Fruit fly (Drosophila melanogaster) whole organism, wandering third instar larva: ENCODE results near the gene CG2211.

Source experiments
- Abd-B ChIP-seq: fragments of >200 bp; optimal IDR thresholded peaks from 2 replicates; lab custom pipeline; 2017; ENCODE audit warnings: missing biosample characterization, missing genetic modification characterization
- CG32264 ChIP-seq: fragments of 200-800 bp; sonication (Bioruptor generic); optimal IDR thresholded peaks from 2 replicates; lab custom pipeline; 2016; ENCODE audit warnings: missing biosample characterization, missing genetic modification characterization
- CG9705 ChIP-seq: fragments of 200-800 bp; sonication (Bioruptor generic); optimal IDR thresholded peaks from 2 replicates; lab custom pipeline; 2018; ENCODE audit warnings: missing biosample characterization, mild to moderate bottlenecking, missing genetic modification characterization
- CrebA ChIP-seq: fragments of 200-800 bp; sonication (Bioruptor generic); optimal IDR thresholded peaks from 2 replicates; lab custom pipeline; 2016; ENCODE audit warnings: missing biosample characterization, mild to moderate bottlenecking, missing genetic modification characterization, borderline replicate concordance
- Dfd ChIP-seq: fragments of >200 bp; optimal IDR thresholded peaks from 2 replicates; lab custom pipeline; 2017; ENCODE audit warnings: missing biosample characterization, missing genetic modification characterization
- Dif ChIP-seq: fragments of 200-275, 200-300 bp; sonication (Bioruptor generic); optimal IDR thresholded peaks from 2 replicates; lab custom pipeline; 2018; ENCODE audit warnings: missing biosample characterization, missing genetic modification characterization; ENCODE audit not compliant: partially characterized antibody
- GATAd ChIP-seq: sonication (Bioruptor generic); optimal IDR thresholded peaks from 2 replicates; lab custom pipeline; 2016; ENCODE audit warnings: missing biosample characterization, missing genetic modification characterization
- HLH106 ChIP-seq: fragments of 200-800 bp; optimal IDR thresholded peaks from 3 replicates; lab custom pipeline; 2019; ENCODE audit warnings: missing biosample characterization, mild to moderate bottlenecking, missing genetic modification characterization, moderate library complexity
- Hnf4 ChIP-seq: fragments of 200-800 bp; sonication (Bioruptor generic); optimal IDR thresholded peaks from 2 replicates; lab custom pipeline; 2016; ENCODE audit warnings: missing biosample characterization, mild to moderate bottlenecking, missing genetic modification characterization
- Hr78 ChIP-seq: fragments of >200 bp; optimal IDR thresholded peaks from 2 replicates; lab custom pipeline; 2017; ENCODE audit warnings: missing biosample characterization, missing genetic modification characterization
- Hr83 ChIP-seq: fragments of 200-300 bp; sonication (Bioruptor generic); optimal IDR thresholded peaks from 2 replicates; lab custom pipeline; 2016; ENCODE audit warnings: missing biosample characterization, mild to moderate bottlenecking, missing genetic modification characterization, moderate library complexity; ENCODE audit not compliant: poor library complexity, severe bottlenecking
- Jra ChIP-seq: sonication (Bioruptor generic); optimal IDR thresholded peaks from 2 replicates; lab custom pipeline; 2016; ENCODE audit warnings: missing biosample characterization, missing genetic modification characterization
- Mio ChIP-seq: sonication (Bioruptor generic); optimal IDR thresholded peaks from 2 replicates; lab custom pipeline; 2016; ENCODE audit warnings: missing biosample characterization, missing genetic modification characterization
- Myc ChIP-seq: fragments of >200 bp; optimal IDR thresholded peaks from 2 replicates; lab custom pipeline; 2017
- N ChIP-seq: fragments of >200 bp; optimal IDR thresholded peaks from 2 replicates; lab custom pipeline; 2018; ENCODE audit warnings: missing biosample characterization, missing external identifiers, missing genetic modification characterization
- OdsH ChIP-seq: fragments of 200-800 bp; sonication (Bioruptor generic); optimal IDR thresholded peaks from 2 replicates; lab custom pipeline; 2016; ENCODE audit warnings: missing biosample characterization, mild to moderate bottlenecking, missing genetic modification characterization
- Rel ChIP-seq, 2 experiments: fragments of 200-800 bp; sonication (Bioruptor generic) in 1 of 2; optimal IDR thresholded peaks; 2 replicates in 1 of 2; 3 replicates in 1 of 2; lab custom pipeline; 2016 to 2019; ENCODE audit warnings: mild to moderate bottlenecking in 2 of 2, missing biosample characterization in 2 of 2, missing genetic modification characterization in 2 of 2, moderate library complexity in 1 of 2
- Sp1 ChIP-seq: fragments of 200-800 bp; sonication (Bioruptor generic); optimal IDR thresholded peaks from 3 replicates; lab custom pipeline; 2019; ENCODE audit warnings: missing biosample characterization, mild to moderate bottlenecking, missing genetic modification characterization, moderate library complexity
- Vsx2 ChIP-seq: fragments of 200-300, 225-300 bp; sonication (Bioruptor generic); optimal IDR thresholded peaks from 2 replicates; lab custom pipeline; 2018; ENCODE audit warnings: missing biosample characterization, missing genetic modification characterization; ENCODE audit not compliant: partially characterized antibody
- br ChIP-seq: fragments of 200-800 bp; sonication (Bioruptor generic); optimal IDR thresholded peaks from 2 replicates; lab custom pipeline; 2016; ENCODE audit warnings: missing biosample characterization, missing genetic modification characterization
- brk ChIP-seq: fragments of 200-800 bp; sonication (Bioruptor generic); optimal IDR thresholded peaks from 2 replicates; lab custom pipeline; 2016; ENCODE audit warnings: missing biosample characterization, mild to moderate bottlenecking, missing genetic modification characterization
- dl ChIP-seq, 2 experiments: fragments of 175-275, 200-275 bp in 1 of 2; fragments of 200-275 bp in 1 of 2; sonication (Bioruptor generic); optimal IDR thresholded peaks; lab custom pipeline; 2018; ENCODE audit warnings: mild to moderate bottlenecking in 2 of 2, missing biosample characterization in 2 of 2, missing genetic modification characterization in 2 of 2, moderate library complexity in 2 of 2; ENCODE audit not compliant: partially characterized antibody in 2 of 2, insufficient read depth in 1 of 2
- dmrt93B ChIP-seq: fragments of 200-800 bp; sonication (Bioruptor generic); optimal IDR thresholded peaks from 2 replicates; lab custom pipeline; 2018; ENCODE audit warnings: missing biosample characterization, mild to moderate bottlenecking, missing genetic modification characterization
- dsf ChIP-seq: sonication (Bioruptor generic); optimal IDR thresholded peaks from 2 replicates; lab custom pipeline; 2016; ENCODE audit warnings: missing biosample characterization, missing genetic modification characterization, borderline replicate concordance
- ey ChIP-seq: fragments of 200-800 bp; sonication (Bioruptor generic); optimal IDR thresholded peaks from 2 replicates; lab custom pipeline; 2016; ENCODE audit warnings: missing biosample characterization, missing genetic modification characterization
- foxo ChIP-seq, 2 experiments: fragments of 200-800 bp; sonication (Bioruptor generic); optimal IDR thresholded peaks; 2 replicates in 1 of 2; 3 replicates in 1 of 2; lab custom pipeline; 2016 to 2017; ENCODE audit warnings: missing biosample characterization in 2 of 2, missing genetic modification characterization in 2 of 2
- fru ChIP-seq: fragments of 200-800 bp; sonication (Bioruptor generic); optimal IDR thresholded peaks from 3 replicates; lab custom pipeline; 2016; ENCODE audit warnings: missing biosample characterization, mild to moderate bottlenecking, missing genetic modification characterization
- h ChIP-seq: fragments of 200-800 bp; sonication (Bioruptor generic); optimal IDR thresholded peaks from 3 replicates; lab custom pipeline; 2016; ENCODE audit warnings: missing biosample characterization, mild to moderate bottlenecking, missing genetic modification characterization
- jim ChIP-seq: fragments of 175-275, 200-325 bp; sonication (Bioruptor generic); optimal IDR thresholded peaks from 2 replicates; lab custom pipeline; 2016; ENCODE audit warnings: missing biosample characterization, mild to moderate bottlenecking, missing genetic modification characterization
- lola ChIP-seq: fragments of >200 bp; optimal IDR thresholded peaks from 2 replicates; lab custom pipeline; 2017; ENCODE audit warnings: missing biosample characterization, missing genetic modification characterization
- pan ChIP-seq: fragments of >200 bp; optimal IDR thresholded peaks from 2 replicates; lab custom pipeline; 2017
- psq ChIP-seq: fragments of 200-800 bp; sonication (Bioruptor generic); optimal IDR thresholded peaks from 3 replicates; lab custom pipeline; 2017; ENCODE audit warnings: missing biosample characterization, mild to moderate bottlenecking, missing genetic modification characterization, moderate library complexity
- rgr ChIP-seq: fragments of 200-800 bp; sonication (Bioruptor generic); optimal IDR thresholded peaks from 3 replicates; lab custom pipeline; 2016; ENCODE audit warnings: missing biosample characterization, mild to moderate bottlenecking, missing genetic modification characterization
- sage ChIP-seq: fragments of 200-800 bp; sonication (Bioruptor generic); optimal IDR thresholded peaks from 2 replicates; lab custom pipeline; 2016; ENCODE audit warnings: missing biosample characterization, mild to moderate bottlenecking, missing genetic modification characterization
- sv ChIP-seq: fragments of 200-800 bp; sonication (Bioruptor generic); optimal IDR thresholded peaks from 3 replicates; lab custom pipeline; 2016; ENCODE audit warnings: missing biosample characterization, missing genetic modification characterization
- tai ChIP-seq: sonication (Bioruptor generic); optimal IDR thresholded peaks from 2 replicates; lab custom pipeline; 2016; ENCODE audit warnings: missing biosample characterization, missing genetic modification characterization
- usp ChIP-seq: fragments of >200 bp; optimal IDR thresholded peaks from 2 replicates; lab custom pipeline; 2017; ENCODE audit warnings: missing biosample characterization, missing genetic modification characterization
- woc ChIP-seq: sonication (Bioruptor generic); optimal IDR thresholded peaks from 2 replicates; lab custom pipeline; 2016; ENCODE audit warnings: missing biosample characterization, mild to moderate bottlenecking, missing genetic modification characterization

The CG2211 gene

dm6 chr3L:1334571-1335427 lies at the start of gene CG2211, which contains the start of gene Hmbs:
CG2211 (minus strand) TSS chr3L:1335359.
Hmbs (plus strand) TSS chr3L:1334889.
- TF ChIP-seq Hr83 (GFP tag; lab: Kevin White, UChicago) (peak; percentile 74), Vsx2 (GFP tag; lab: Kevin White, UChicago) (no peak), h (peak; percentile 94), Abd-B (no peak), Hnf4 (GFP tag; lab: Kevin White, UChicago) (no peak), Rel (GFP tag; optimal IDR thresholded peaks at IDR 0.05; lab: Kevin White, UChicago) (peak; percentile 46), Rel (tag; optimal IDR thresholded peaks at IDR 0.05; lab: Kevin White, UChicago) (peak; percentile 98), br (GFP tag; lab: Kevin White, UChicago) (peak; percentile 73), ey (GFP tag; lab: Kevin White, UChicago) (peak; percentile 87), Sp1 (GFP tag; lab: Kevin White, UChicago) (peak; percentile 76), Myc (lab: Kevin White, UChicago) (peak; percentile 7), brk (GFP tag; lab: Kevin White, UChicago) (no peak), Hr78 (GFP tag; lab: Kevin White, UChicago) (no peak), HLH106 (tag; lab: Kevin White, UChicago) (peak; percentile 86), Mio (GFP tag; lab: Kevin White, UChicago) (peak; percentile 37), tai (GFP tag; lab: Kevin White, UChicago) (no peak), pan (lab: Kevin White, UChicago) (no peak), OdsH (peak; percentile 70), rgr (GFP tag; lab: Kevin White, UChicago) (peak; percentile 86), dmrt93B (GFP tag; lab: Kevin White, UChicago) (no peak), Jra (GFP tag; lab: Kevin White, UChicago) (peak; percentile 60), CG32264 (GFP tag; lab: Kevin White, UChicago) (peak; percentile 50), Dfd (GFP tag; lab: Kevin White, UChicago) (no peak), sage (GFP tag; lab: Kevin White, UChicago) (no peak), dl (GFP tag; optimal IDR thresholded peaks at IDR 0.05; lab: Kevin White, UChicago; ENCODE audit: insufficient read depth in 1 of 2, partially characterized antibody in 2 of 2) (no peak), fru (GFP tag; lab: Kevin White, UChicago) (peak; percentile 83), woc (no peak), GATAd (no peak), jim (peak; percentile 69), lola (GFP tag; lab: Kevin White, UChicago) (no peak), usp (GFP tag; lab: Kevin White, UChicago) (no peak), psq (GFP tag; lab: Kevin White, UChicago) (peak; percentile 78), CG9705 (GFP tag; lab: Kevin White, UChicago) (peak; percentile 84), foxo (GFP tag; optimal IDR thresholded peaks at IDR 0.05; lab: Kevin White, UChicago) (peak; percentile 56 to 86), N (GFP tag; lab: Kevin White, UChicago) (no peak), CrebA (GFP tag; lab: Kevin White, UChicago) (no peak), dsf (GFP tag; lab: Kevin White, UChicago) (no peak), sv (peak; percentile 90), Dif (GFP tag; lab: Kevin White, UChicago) (peak; percentile 22)

- no peak for TF ChIP-seq OdsH
- no peak for TF ChIP-seq Dfd (GFP tag; lab: Kevin White, UChicago)
- TF ChIP-seq Myc (lab: Kevin White, UChicago) = no peak
- TF ChIP-seq Hr78 (GFP tag; lab: Kevin White, UChicago) = no peak
- no peak for TF ChIP-seq Hnf4 (GFP tag; lab: Kevin White, UChicago)
- no peak for TF ChIP-seq CG9705 (GFP tag; lab: Kevin White, UChicago)
- no peak for TF ChIP-seq CrebA (GFP tag; lab: Kevin White, UChicago)
- no peak for TF ChIP-seq lola (GFP tag; lab: Kevin White, UChicago)
- TF ChIP-seq pan (lab: Kevin White, UChicago) = no peak
- no peak for TF ChIP-seq foxo (GFP tag; optimal IDR thresholded peaks at IDR 0.05; lab: Kevin White, UChicago)
- TF ChIP-seq N (GFP tag; lab: Kevin White, UChicago) = no peak
- TF ChIP-seq Hr83 (GFP tag; lab: Kevin White, UChicago) = no peak
- no peak for TF ChIP-seq GATAd
- TF ChIP-seq, all 38 proteins: peak for 0
Measured at dm6 chr3L:1380959-1381358, 45.8 kb upstream of the CG2211 start.
